Fruit fly (Drosophila melanogaster) whole organism, embryonic: Measurements from ENCODE around the gene Cchl.
A peak's percentile ranks its signal among the peaks of the same experiment; 100 is the strongest.

Experiments
- B-H2 ChIP-seq: fragments of 200-800 bp; sonication (Bioruptor generic); optimal IDR thresholded peaks from 2 replicates; lab custom pipeline; 2018; ENCODE audit warnings: missing biosample characterization, mild to moderate bottlenecking, missing genetic modification characterization
- CG10267 ChIP-seq: fragments of 200-800 bp; sonication (Bioruptor generic); optimal IDR thresholded peaks from 2 replicates; lab custom pipeline; 2018; ENCODE audit warnings: missing biosample characterization, mild to moderate bottlenecking, missing genetic modification characterization, moderate library complexity
- CG10565 ChIP-seq: fragments of 200-800 bp; sonication (Bioruptor generic); optimal IDR thresholded peaks from 3 replicates; lab custom pipeline; 2016; ENCODE audit warnings: missing biosample characterization, mild to moderate bottlenecking, missing genetic modification characterization
- CG15073 ChIP-seq: fragments of 200-800 bp; sonication (Bioruptor generic); optimal IDR thresholded peaks from 2 replicates; lab custom pipeline; 2016; ENCODE audit warnings: missing biosample characterization, missing genetic modification characterization
- CG1602 ChIP-seq: fragments of 200-800 bp; sonication (Bioruptor generic); optimal IDR thresholded peaks from 3 replicates; lab custom pipeline; 2016; ENCODE audit warnings: missing biosample characterization, missing genetic modification characterization
- CG17359 ChIP-seq: fragments of 200-800 bp; sonication (Bioruptor generic); optimal IDR thresholded peaks from 3 replicates; lab custom pipeline; 2018; ENCODE audit warnings: missing biosample characterization, mild to moderate bottlenecking, missing genetic modification characterization, moderate library complexity
- CG17361 ChIP-seq: fragments of 200-800 bp; sonication (Bioruptor generic); IDR thresholded peaks from 3 replicates; pipeline ENCODE4 v1.3.6; 2022; ENCODE audit warnings: missing biosample characterization, missing genetic modification characterization
- CG2678 ChIP-seq: fragments of 200-800 bp; sonication (Bioruptor generic); optimal IDR thresholded peaks from 3 replicates; lab custom pipeline; 2019; ENCODE audit warnings: missing biosample characterization, mild to moderate bottlenecking, missing genetic modification characterization, moderate library complexity
- CG3065 ChIP-seq: fragments of 200-800 bp; sonication (Bioruptor generic); optimal IDR thresholded peaks from 2 replicates; lab custom pipeline; 2016; ENCODE audit warnings: missing biosample characterization, missing genetic modification characterization
- CG4328 ChIP-seq: fragments of 200-800 bp; sonication (Bioruptor generic); optimal IDR thresholded peaks from 3 replicates; lab custom pipeline; 2017; ENCODE audit warnings: missing biosample characterization, missing genetic modification reagents, missing genetic modification characterization
- CG43689 ChIP-seq: fragments of 200-800 bp; sonication (Bioruptor generic); IDR thresholded peaks from 2 replicates; pipeline ENCODE4 v1.3.6; 2022; ENCODE audit warnings: missing biosample characterization, missing genetic modification characterization
- CG4617 ChIP-seq: fragments of 200-800 bp; sonication (Bioruptor generic); optimal IDR thresholded peaks from 3 replicates; lab custom pipeline; 2016; ENCODE audit warnings: missing biosample characterization, missing genetic modification characterization, borderline replicate concordance
- CG4820 ChIP-seq: fragments of 200-800 bp; sonication (Bioruptor generic); optimal IDR thresholded peaks from 3 replicates; lab custom pipeline; 2016; ENCODE audit warnings: missing biosample characterization, missing genetic modification characterization
- CG6765 ChIP-seq: fragments of 200-800 bp; sonication (Bioruptor generic); optimal IDR thresholded peaks from 3 replicates; lab custom pipeline; 2017; ENCODE audit warnings: missing biosample characterization, mild to moderate bottlenecking, missing genetic modification characterization
- CG7928 ChIP-seq: fragments of 200-800 bp; sonication (Bioruptor generic); optimal IDR thresholded peaks from 2 replicates; lab custom pipeline; 2017; ENCODE audit warnings: missing biosample characterization, mild to moderate bottlenecking, missing genetic modification characterization
- CG9437 ChIP-seq: fragments of 200-800 bp; sonication (Bioruptor generic); optimal IDR thresholded peaks from 2 replicates; lab custom pipeline; 2018; ENCODE audit warnings: missing biosample characterization, mild to moderate bottlenecking, missing genetic modification characterization
- CG9817 ChIP-seq: fragments of 200-800 bp; sonication (Bioruptor generic); optimal IDR thresholded peaks from 2 replicates; lab custom pipeline; 2018; ENCODE audit warnings: missing biosample characterization, mild to moderate bottlenecking, missing genetic modification characterization, moderate library complexity
- CHES-1-like ChIP-seq: fragments of 200-800 bp; sonication (Bioruptor generic); optimal IDR thresholded peaks from 2 replicates; lab custom pipeline; 2016; ENCODE audit warnings: missing biosample characterization, missing genetic modification characterization
- Doc2 ChIP-seq: fragments of 200-800 bp; sonication (Bioruptor generic); IDR thresholded peaks from 2 replicates; pipeline ENCODE4 v1.3.6; 2022; ENCODE audit warnings: missing biosample characterization, missing genetic modification characterization
- Eip74EF ChIP-seq, 2 experiments: fragments of 200-800 bp in 1 of 2; fragments of >200 bp in 1 of 2; sonication (Bioruptor generic) in 1 of 2; optimal IDR thresholded peaks; 2 replicates each; lab custom pipeline; 2017 to 2019; ENCODE audit warnings: missing biosample characterization in 2 of 2, missing genetic modification characterization in 2 of 2, mild to moderate bottlenecking in 1 of 2, moderate library complexity in 1 of 2
- Fer2 ChIP-seq: fragments of 200-800 bp; sonication (Bioruptor generic); optimal IDR thresholded peaks from 2 replicates; lab custom pipeline; 2018; ENCODE audit warnings: missing biosample characterization, mild to moderate bottlenecking, missing genetic modification characterization, moderate library complexity
- Hr39 ChIP-seq: fragments of >200 bp; optimal IDR thresholded peaks from 2 replicates; lab custom pipeline; 2017
- Hsf ChIP-seq: fragments of 200-800 bp; sonication (Bioruptor generic); optimal IDR thresholded peaks from 3 replicates; lab custom pipeline; 2016; ENCODE audit warnings: missing biosample characterization, missing genetic modification characterization
- Kr ChIP-seq: fragments of 200-800 bp; sonication (Bioruptor generic); optimal IDR thresholded peaks from 2 replicates; lab custom pipeline; 2017; ENCODE audit warnings: missing biosample characterization, mild to moderate bottlenecking, missing genetic modification characterization
- MTF-1 ChIP-seq: fragments of 200-800 bp; sonication (Bioruptor generic); optimal IDR thresholded peaks from 2 replicates; lab custom pipeline; 2018; ENCODE audit warnings: missing biosample characterization, mild to moderate bottlenecking, missing genetic modification characterization, borderline replicate concordance
- Med ChIP-seq: fragments of 200-800 bp; sonication (Bioruptor generic); peaks from one replicate; lab custom pipeline; 2016; ENCODE audit warnings: missing biosample characterization, missing genetic modification characterization, mild to moderate bottlenecking, inconsistent platforms, moderate library complexity
- Mrtf ChIP-seq: fragments of 200-800 bp; sonication (Bioruptor generic); IDR thresholded peaks from 3 replicates; pipeline ENCODE4 v1.3.6; 2022; ENCODE audit warnings: missing biosample characterization, missing genetic modification characterization
- NC2α ChIP-seq: fragments of 200-800 bp; sonication (Bioruptor generic); optimal IDR thresholded peaks from 2 replicates; lab custom pipeline; 2016; ENCODE audit warnings: missing biosample characterization, missing genetic modification characterization
- NK7.1 ChIP-seq: fragments of 200-800 bp; sonication (Bioruptor generic); optimal IDR thresholded peaks from 3 replicates; lab custom pipeline; 2016; ENCODE audit warnings: missing biosample characterization, missing genetic modification characterization
- Nf-YC ChIP-seq: fragments of 200-800 bp; optimal IDR thresholded peaks from 3 replicates; lab custom pipeline; 2019; ENCODE audit warnings: missing biosample characterization, mild to moderate bottlenecking, missing genetic modification characterization, moderate library complexity
- NfI ChIP-seq: fragments of 200-800 bp; sonication (Bioruptor generic); optimal IDR thresholded peaks from 3 replicates; lab custom pipeline; 2018; ENCODE audit warnings: missing biosample characterization, mild to moderate bottlenecking, missing genetic modification characterization, moderate library complexity
- Tbp ChIP-seq: fragments of >200 bp; optimal IDR thresholded peaks from 2 replicates; lab custom pipeline; 2018; ENCODE audit warnings: missing biosample characterization, missing genetic modification characterization
- ara ChIP-seq: fragments of 200-800 bp; sonication (Bioruptor generic); IDR thresholded peaks from 2 replicates; pipeline ENCODE4 v1.3.6; 2022; ENCODE audit warnings: missing biosample characterization, missing genetic modification characterization
- ci ChIP-seq: fragments of 200-800 bp; sonication (Bioruptor generic); IDR thresholded peaks from 3 replicates; pipeline ENCODE4 v1.3.6; 2022; ENCODE audit warnings: missing biosample characterization, missing genetic modification characterization
- crp ChIP-seq, 2 experiments: fragments of 200-800 bp; sonication (Bioruptor generic); optimal IDR thresholded peaks; 2 replicates in 1 of 2; 3 replicates in 1 of 2; lab custom pipeline; 2017; ENCODE audit warnings: missing biosample characterization in 2 of 2, missing genetic modification characterization in 2 of 2, mild to moderate bottlenecking in 1 of 2, moderate library complexity in 1 of 2
- da ChIP-seq: fragments of 200-800 bp; sonication (Bioruptor generic); optimal IDR thresholded peaks from 2 replicates; lab custom pipeline; 2016; ENCODE audit warnings: missing biosample characterization, missing genetic modification characterization
- dmrt11E ChIP-seq: fragments of 200-800 bp; sonication (Bioruptor generic); optimal IDR thresholded peaks from 3 replicates; lab custom pipeline; 2018; ENCODE audit warnings: missing biosample characterization, mild to moderate bottlenecking, missing genetic modification characterization, moderate library complexity
- emc ChIP-seq: fragments of 200-800 bp; sonication (Bioruptor generic); optimal IDR thresholded peaks from 2 replicates; lab custom pipeline; 2016; ENCODE audit warnings: missing biosample characterization, missing genetic modification characterization
- eve ChIP-seq, 2 experiments: fragments of >200 bp; optimal IDR thresholded peaks; 2 replicates each; lab custom pipeline; 2017; ENCODE audit warnings: missing biosample characterization in 2 of 2, missing genetic modification characterization in 2 of 2
- gfzf ChIP-seq: fragments of 200-800 bp; sonication (Bioruptor generic); optimal IDR thresholded peaks from 2 replicates; lab custom pipeline; 2016; ENCODE audit warnings: missing biosample characterization, mild to moderate bottlenecking, missing genetic modification characterization, moderate library complexity
- grau ChIP-seq: fragments of 200-800 bp; optimal IDR thresholded peaks from 3 replicates; lab custom pipeline; 2019; ENCODE audit warnings: missing biosample characterization, mild to moderate bottlenecking, missing genetic modification characterization, moderate library complexity
- gt ChIP-seq: fragments of 200-800 bp; sonication (Bioruptor generic); IDR thresholded peaks from 2 replicates; pipeline ENCODE4 v1.3.6; 2022; ENCODE audit warnings: missing biosample characterization, missing genetic modification characterization
- insv ChIP-seq, 2 experiments: fragments of 200-800 bp; sonication (Bioruptor generic); optimal IDR thresholded peaks; 3 replicates each; lab custom pipeline; 2016 to 2018; ENCODE audit warnings: missing biosample characterization in 2 of 2, missing genetic modification characterization in 2 of 2
- otp ChIP-seq: fragments of 200-800 bp; sonication (Bioruptor generic); IDR thresholded peaks from 3 replicates; pipeline ENCODE4, ENCODE4 v1.3.6; 2022; ENCODE audit warnings: missing biosample characterization, missing genetic modification characterization
- pzg ChIP-seq: fragments of 200-800 bp; sonication (Bioruptor generic); optimal IDR thresholded peaks from 3 replicates; lab custom pipeline; 2018; ENCODE audit warnings: missing biosample characterization, mild to moderate bottlenecking, missing genetic modification characterization, moderate library complexity
- tgo ChIP-seq: fragments of 200-800 bp; sonication (Bioruptor generic); IDR thresholded peaks from 3 replicates; pipeline ENCODE4 v1.3.6; 2022; ENCODE audit warnings: missing biosample characterization, missing genetic modification characterization
- tio ChIP-seq: fragments of 200-800 bp; sonication (Bioruptor generic); optimal IDR thresholded peaks from 2 replicates; lab custom pipeline; 2017; ENCODE audit warnings: missing biosample characterization, missing genetic modification characterization, inconsistent platforms
- trem ChIP-seq: fragments of 200-800 bp; optimal IDR thresholded peaks from 3 replicates; lab custom pipeline; 2019; ENCODE audit warnings: missing biosample characterization, mild to moderate bottlenecking, missing genetic modification characterization, moderate library complexity
- unpg ChIP-seq: fragments of 200-800 bp; sonication (Bioruptor generic); optimal IDR thresholded peaks from 3 replicates; lab custom pipeline; 2018; ENCODE audit warnings: missing biosample characterization, mild to moderate bottlenecking, missing genetic modification characterization, moderate library complexity
- wek ChIP-seq: fragments of 200-800 bp; sonication (Bioruptor generic); optimal IDR thresholded peaks from 3 replicates; lab custom pipeline; 2018; ENCODE audit warnings: missing biosample characterization, mild to moderate bottlenecking, missing genetic modification characterization, moderate library complexity
- zfh1 ChIP-seq: fragments of 200-800 bp; sonication (Bioruptor generic); IDR thresholded peaks from 3 replicates; pipeline ENCODE4 v1.3.6; 2022; ENCODE audit warnings: missing biosample characterization, missing genetic modification characterization

The Cchl gene

DNA sequence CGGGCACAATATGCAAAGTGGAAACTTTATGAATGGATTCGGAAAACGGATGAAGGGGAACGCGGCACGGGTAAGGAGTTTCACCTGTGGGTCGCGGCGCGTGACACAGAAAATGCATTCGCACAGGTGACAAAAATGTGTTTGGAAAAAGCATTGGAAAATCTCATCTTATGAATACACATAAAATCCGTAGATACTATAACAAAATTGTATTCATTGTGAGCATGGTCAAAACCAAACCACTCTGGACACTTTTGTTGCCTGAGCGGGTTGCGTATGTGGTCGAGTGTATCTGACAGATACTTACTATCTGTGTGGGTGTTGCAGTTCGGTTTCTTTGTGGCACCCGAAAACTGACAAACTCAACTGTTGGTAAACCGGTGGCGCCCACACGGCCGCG, 12.2 kb upstream of the Cchl start (continued):
- TF ChIP-seq Med, result peak; percentile 79
- no peak for TF ChIP-seq NK7.1 (GFP tag; lab: Kevin White, UChicago)
- no peak for TF ChIP-seq CG2678 (tag; lab: Kevin White, UChicago)
- TF ChIP-seq Hsf (GFP tag; lab: Kevin White, UChicago), result peak; percentile 45
- no peak for TF ChIP-seq CG10267 (tag; lab: Kevin White, UChicago)
- TF ChIP-seq pzg (GFP tag; lab: Kevin White, UChicago), result no peak
- TF ChIP-seq gfzf (GFP tag; lab: Kevin White, UChicago), result no peak
- TF ChIP-seq CG1602 (GFP tag; lab: Kevin White, UChicago), result peak; percentile 20
- no peak for TF ChIP-seq Tbp
- no peak for TF ChIP-seq insv (GFP tag; optimal IDR thresholded peaks at IDR 0.05; lab: Kevin White, UChicago)
- TF ChIP-seq otp, result peak; percentile 68; the same call in 1 of the 3 replicates
- no peak for TF ChIP-seq trem (tag; lab: Kevin White, UChicago)
- TF ChIP-seq Nf-YC, result no peak
- TF ChIP-seq eve (GFP tag; optimal IDR thresholded peaks at IDR 0.05; lab: Kevin White, UChicago), result no peak
- 0 out of 3 replicates have a peak, but pooled peaks have one; percentile 45 for TF ChIP-seq Mrtf (GFP tag; lab: Robert Waterston, UW)
- no peak for TF ChIP-seq CG6765 (GFP tag; lab: Kevin White, UChicago)
- no peak for TF ChIP-seq MTF-1
- TF ChIP-seq Fer2 (tag; lab: Kevin White, UChicago), result no peak
- TF ChIP-seq CG43689, result no peak
- no peak for TF ChIP-seq CG3065 (GFP tag; lab: Kevin White, UChicago)
- TF ChIP-seq NfI (GFP tag; lab: Kevin White, UChicago), result no peak
- peak; percentile 38 for TF ChIP-seq grau (tag; lab: Kevin White, UChicago)
- TF ChIP-seq CG4617 (GFP tag; lab: Kevin White, UChicago), result no peak
- TF ChIP-seq Doc2 (GFP tag; lab: Robert Waterston, UW), result no peak
- no peak for TF ChIP-seq Hr39 (lab: Kevin White, UChicago)
- TF ChIP-seq wek (GFP tag; lab: Kevin White, UChicago), result no peak
- TF ChIP-seq Kr (GFP tag; lab: Kevin White, UChicago), result no peak
- no peak for TF ChIP-seq CG15073 (GFP tag; lab: Kevin White, UChicago)
- no peak for TF ChIP-seq CG7928 (GFP tag; lab: Kevin White, UChicago)
- no peak for TF ChIP-seq B-H2
- no peak for TF ChIP-seq CG4328 (GFP tag; lab: Kevin White, UChicago)
- peak; percentile 86 for TF ChIP-seq zfh1 (GFP tag; lab: Robert Waterston, UW)
- no peak for TF ChIP-seq CG9437 (GFP tag; lab: Kevin White, UChicago)
- TF ChIP-seq Eip74EF (GFP tag; optimal IDR thresholded peaks at IDR 0.05; lab: Kevin White, UChicago), result no peak
- TF ChIP-seq da (GFP tag; lab: Kevin White, UChicago), result no peak
- no peak for TF ChIP-seq CHES-1-like (GFP tag; lab: Kevin White, UChicago)
- no peak for TF ChIP-seq NC2α (GFP tag; lab: Kevin White, UChicago)
- TF ChIP-seq ara (GFP tag; lab: Robert Waterston, UW), result peak; percentile 60
- TF ChIP-seq tio, result no peak
- peak; percentile 70 for TF ChIP-seq tgo (GFP tag; lab: Robert Waterston, UW)
- TF ChIP-seq ci (GFP tag; lab: Robert Waterston, UW), result peak; percentile 89
- TF ChIP-seq gt (GFP tag; lab: Robert Waterston, UW), result no peak
- peak; percentile 18 for TF ChIP-seq CG4820
- no peak for TF ChIP-seq unpg
- TF ChIP-seq dmrt11E (tag; lab: Kevin White, UChicago), result peak; percentile 11
- TF ChIP-seq CG17361 (GFP tag; lab: Robert Waterston, UW), result 0 out of 3 replicates have a peak, but pooled peaks have one; percentile 42
- peak; percentile 61 for TF ChIP-seq CG17359
- TF ChIP-seq CG9817 (tag; lab: Kevin White, UChicago), result no peak
- TF ChIP-seq crp (GFP tag; optimal IDR thresholded peaks at IDR 0.05; lab: Kevin White, UChicago), result peak in 1 of 2 experiments; percentile 10
- no peak for TF ChIP-seq CG10565 (GFP tag; lab: Kevin White, UChicago)
- TF ChIP-seq emc (GFP tag; lab: Kevin White, UChicago), result no peak
